Fruit fly (Drosophila melanogaster) whole organism, pupa: ENCODE data around the gene vsg.

Experiments
- CG10348 ChIP-seq: fragments of 200-800 bp; sonication (Bioruptor generic); IDR thresholded peaks from 2 replicates; pipeline ENCODE4 v1.3.6; 2022; ENCODE audit warnings: missing biosample characterization, missing genetic modification characterization
- CG12605 ChIP-seq: fragments of 200-800 bp; sonication (Bioruptor generic); IDR thresholded peaks from 2 replicates; pipeline ENCODE4 v1.3.6; 2022; ENCODE audit warnings: missing biosample characterization, missing genetic modification characterization
- CG13204 ChIP-seq: fragments of 200-800 bp; sonication (Bioruptor generic); optimal IDR thresholded peaks from 2 replicates; lab custom pipeline; 2018; ENCODE audit warnings: missing biosample characterization, mild to moderate bottlenecking, missing genetic modification characterization, moderate library complexity
- CG14655 ChIP-seq: fragments of 200-800 bp; sonication (Bioruptor generic); optimal IDR thresholded peaks from 3 replicates; lab custom pipeline; 2017; ENCODE audit warnings: mild to moderate bottlenecking, missing biosample characterization, missing genetic modification reagents, missing genetic modification characterization
- CG15710 ChIP-seq: fragments of 200-800 bp; sonication (Bioruptor generic); optimal IDR thresholded peaks from 2 replicates; lab custom pipeline; 2018; ENCODE audit warnings: missing biosample characterization, mild to moderate bottlenecking, missing genetic modification characterization, moderate library complexity
- CG17806 ChIP-seq: fragments of 200-800 bp; sonication (Bioruptor generic); optimal IDR thresholded peaks from 2 replicates; lab custom pipeline; 2018; ENCODE audit warnings: missing biosample characterization, mild to moderate bottlenecking, missing genetic modification characterization, moderate library complexity
- CG32121 ChIP-seq: fragments of 200-800 bp; sonication (Bioruptor generic); IDR thresholded peaks from 2 replicates; pipeline ENCODE4 v1.3.6; 2022; ENCODE audit warnings: missing biosample characterization, missing genetic modification characterization
- CG34367 ChIP-seq: fragments of 200-800 bp; sonication (Bioruptor generic); optimal IDR thresholded peaks from 2 replicates; lab custom pipeline; 2018; ENCODE audit warnings: missing biosample characterization, mild to moderate bottlenecking, missing genetic modification characterization
- CG4496 ChIP-seq: fragments of 200-800 bp; sonication (Bioruptor generic); IDR thresholded peaks from 3 replicates; pipeline ENCODE4 v1.3.6; 2022; ENCODE audit warnings: missing biosample characterization, missing genetic modification characterization
- CG8159 ChIP-seq: fragments of 200-800 bp; sonication (Bioruptor generic); optimal IDR thresholded peaks from 3 replicates; lab custom pipeline; 2018; ENCODE audit warnings: missing biosample characterization, mild to moderate bottlenecking, missing genetic modification characterization, moderate library complexity
- CG8301 ChIP-seq: fragments of 200-800 bp; sonication (Bioruptor generic); optimal IDR thresholded peaks from 2 replicates; lab custom pipeline; 2018; ENCODE audit warnings: missing biosample characterization, mild to moderate bottlenecking, missing genetic modification characterization
- CG9948 ChIP-seq: fragments of 200-800 bp; sonication (Bioruptor generic); optimal IDR thresholded peaks from 2 replicates; lab custom pipeline; 2018; ENCODE audit warnings: missing biosample characterization, mild to moderate bottlenecking, missing genetic modification characterization, moderate library complexity
- D1 ChIP-seq: fragments of 200-800 bp; sonication (Bioruptor generic); optimal IDR thresholded peaks from 2 replicates; lab custom pipeline; 2018; ENCODE audit warnings: missing biosample characterization, mild to moderate bottlenecking, missing genetic modification characterization, moderate library complexity
- EcR ChIP-seq: fragments of 200-800 bp; sonication (Bioruptor generic); optimal IDR thresholded peaks from 3 replicates; lab custom pipeline; 2019; ENCODE audit warnings: missing biosample characterization, missing genetic modification characterization, mild to moderate bottlenecking, moderate library complexity, missing genetic modification reagents
- Ets98B ChIP-seq: fragments of 200-800 bp; sonication (Bioruptor generic); IDR thresholded peaks from 2 replicates; pipeline ENCODE4 v1.3.6; 2022; ENCODE audit warnings: missing biosample characterization, missing genetic modification characterization
- Pif1A ChIP-seq: fragments of 200-800 bp; sonication (Bioruptor generic); optimal IDR thresholded peaks from 3 replicates; lab custom pipeline; 2016; ENCODE audit warnings: missing biosample characterization, missing genetic modification characterization
- Pif1B ChIP-seq: fragments of 200-800 bp; sonication (Bioruptor generic); optimal IDR thresholded peaks from 3 replicates; lab custom pipeline; 2016; ENCODE audit warnings: missing biosample characterization, missing genetic modification characterization
- Snoo ChIP-seq: fragments of 200-800 bp; sonication (Bioruptor generic); optimal IDR thresholded peaks from 3 replicates; lab custom pipeline; 2017; ENCODE audit warnings: missing biosample characterization, mild to moderate bottlenecking, missing genetic modification characterization, inconsistent platforms
- fd96Ca ChIP-seq: fragments of 200-800 bp; sonication (Bioruptor generic); IDR thresholded peaks from 3 replicates; pipeline ENCODE4 v1.3.6; 2022; ENCODE audit warnings: missing biosample characterization, missing genetic modification characterization
- gl ChIP-seq: fragments of 200-800 bp; sonication (Bioruptor generic); optimal IDR thresholded peaks from 2 replicates; lab custom pipeline; 2018; ENCODE audit warnings: missing biosample characterization, mild to moderate bottlenecking, missing genetic modification characterization
- rn ChIP-seq: fragments of 200-800 bp; sonication (Bioruptor generic); IDR thresholded peaks from 2 replicates; pipeline ENCODE4 v1.3.6; 2022; ENCODE audit warnings: missing biosample characterization, missing genetic modification characterization

The vsg gene

DNA sequence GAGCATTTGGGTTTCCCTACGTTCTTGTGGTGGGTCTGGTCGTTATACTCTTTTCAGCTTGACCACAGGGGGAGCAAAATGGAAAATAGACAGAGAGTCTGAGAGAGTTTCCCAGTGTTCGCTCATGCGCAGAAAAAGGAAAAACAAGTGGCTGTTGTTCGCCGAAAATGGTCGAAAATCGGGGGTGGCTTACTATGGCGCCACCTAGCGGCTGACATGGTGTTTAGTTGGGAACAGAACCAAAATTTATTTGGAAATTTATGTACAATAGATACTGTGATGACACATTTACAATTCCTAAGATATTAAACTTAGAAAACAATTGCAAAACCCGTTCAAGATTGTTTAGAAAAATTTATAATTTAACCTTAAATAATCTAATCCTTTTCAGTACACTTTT is 37.5 kb downstream of the vsg start:
- no peak for TF ChIP-seq CG15710 (tag; lab: Kevin White, UChicago)
- no peak for TF ChIP-seq Pif1A (GFP tag; lab: Kevin White, UChicago)
- 0 out of 3 replicates have a peak, but pooled peaks have one; percentile 11 for TF ChIP-seq CG4496
- TF ChIP-seq CG34367 (tag; lab: Kevin White, UChicago), result no peak
- TF ChIP-seq CG17806 (tag; lab: Kevin White, UChicago), result no peak
- no peak for TF ChIP-seq CG32121

DNA sequence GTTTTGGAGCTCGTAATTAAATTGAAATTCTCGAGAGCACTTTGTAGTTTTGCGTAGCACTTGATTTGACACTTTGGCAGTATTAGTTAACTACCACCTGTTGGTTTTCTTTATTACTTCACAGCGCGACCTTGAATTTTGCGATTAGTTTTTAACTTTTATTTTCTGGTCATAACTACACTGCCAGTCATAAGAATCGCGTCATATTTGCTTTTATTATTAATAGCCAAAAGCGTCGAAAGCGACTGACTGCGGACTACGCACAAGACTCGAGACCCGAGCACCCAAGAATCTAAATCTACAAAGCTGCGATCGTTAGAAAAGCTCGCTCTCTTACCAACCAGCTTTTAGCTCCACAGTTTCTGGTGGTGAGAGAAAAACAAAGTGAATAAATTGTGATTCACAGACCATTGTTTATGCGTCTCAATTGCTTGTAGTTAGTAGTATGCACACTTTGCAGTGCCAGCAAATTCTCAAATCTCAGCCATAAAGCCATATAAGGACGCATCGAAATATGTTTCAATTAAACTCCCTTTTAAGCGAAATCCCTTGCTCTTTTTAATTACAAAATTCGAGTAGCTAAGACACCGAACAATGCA is 46.1 kb downstream of the vsg start, which contains the start of gene CG42268:
Gene CG42268, minus strand, starts transcription at position 245 of the 599 bp plus-strand sequence.
- no peak for TF ChIP-seq CG10348
- no peak for TF ChIP-seq CG8301
- no peak for TF ChIP-seq CG17806 (tag; lab: Kevin White, UChicago)
- TF ChIP-seq CG13204 (GFP tag; lab: Kevin White, UChicago), result no peak
- TF ChIP-seq fd96Ca (GFP tag; lab: Robert Waterston, UW), result no peak
- TF ChIP-seq CG12605 (GFP tag; lab: Robert Waterston, UW), result no peak
- no peak for TF ChIP-seq CG4496
- no peak for TF ChIP-seq Pif1B (GFP tag; lab: Kevin White, UChicago)
- no peak for TF ChIP-seq CG14655 (GFP tag; lab: Kevin White, UChicago)
- TF ChIP-seq CG9948 (tag; lab: Kevin White, UChicago), result no peak
- no peak for TF ChIP-seq Snoo (tag; lab: Kevin White, UChicago)
- TF ChIP-seq CG8159 (tag; lab: Kevin White, UChicago), result no peak
- TF ChIP-seq, all 21 proteins: peak for 0

DNA sequence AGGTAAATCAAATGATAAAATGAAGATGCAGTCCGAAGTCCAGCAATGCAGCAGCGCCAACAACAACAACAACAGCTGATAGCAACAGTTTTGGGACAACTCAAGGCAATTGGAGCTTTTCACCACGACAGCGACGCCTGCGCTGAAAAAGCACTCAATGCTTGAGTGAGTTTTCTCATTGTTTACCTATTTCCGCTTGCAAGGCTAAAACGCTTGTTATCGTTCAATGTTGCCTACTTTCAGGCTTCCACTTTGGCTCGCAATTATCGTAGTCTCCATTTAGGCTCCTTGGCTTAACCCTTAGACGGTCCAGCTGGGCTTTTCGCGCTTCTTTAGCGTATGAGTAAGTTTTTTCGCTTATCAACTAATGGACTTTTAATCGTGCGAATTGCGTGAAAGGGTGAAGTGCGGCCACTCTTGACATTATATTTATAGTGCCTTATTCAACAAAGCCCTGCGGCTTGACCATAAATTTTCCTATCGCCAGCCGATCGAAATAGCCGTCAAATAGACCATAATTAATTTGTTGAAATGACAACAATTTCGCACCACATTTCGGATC is 48.0 kb downstream of the vsg start:
- TF ChIP-seq CG15710 (tag; lab: Kevin White, UChicago) (no peak), Pif1B (GFP tag; lab: Kevin White, UChicago) (no peak), D1 (tag; lab: Kevin White, UChicago) (no peak), fd96Ca (GFP tag; lab: Robert Waterston, UW) (peak; percentile 61; the same call in 1 of the 3 replicates), Snoo (tag; lab: Kevin White, UChicago) (no peak), Pif1A (GFP tag; lab: Kevin White, UChicago) (no peak), CG10348 (no peak), CG12605 (GFP tag; lab: Robert Waterston, UW) (peak; percentile 59), CG4496 (peak; percentile 73; the same call in 2 of the 3 replicates), CG34367 (tag; lab: Kevin White, UChicago) (no peak), Ets98B (GFP tag; lab: Robert Waterston, UW) (peak; percentile 48; the same call in 1 of the 2 replicates), CG14655 (GFP tag; lab: Kevin White, UChicago) (peak; percentile 28), CG8159 (tag; lab: Kevin White, UChicago) (no peak), CG8301 (peak; percentile 7), CG9948 (tag; lab: Kevin White, UChicago) (no peak), CG32121 (no peak), CG13204 (GFP tag; lab: Kevin White, UChicago) (no peak), gl (tag; lab: Kevin White, UChicago) (no peak), CG17806 (tag; lab: Kevin White, UChicago) (no peak)
- TF ChIP-seq, all 21 proteins: peak for 6

DNA sequence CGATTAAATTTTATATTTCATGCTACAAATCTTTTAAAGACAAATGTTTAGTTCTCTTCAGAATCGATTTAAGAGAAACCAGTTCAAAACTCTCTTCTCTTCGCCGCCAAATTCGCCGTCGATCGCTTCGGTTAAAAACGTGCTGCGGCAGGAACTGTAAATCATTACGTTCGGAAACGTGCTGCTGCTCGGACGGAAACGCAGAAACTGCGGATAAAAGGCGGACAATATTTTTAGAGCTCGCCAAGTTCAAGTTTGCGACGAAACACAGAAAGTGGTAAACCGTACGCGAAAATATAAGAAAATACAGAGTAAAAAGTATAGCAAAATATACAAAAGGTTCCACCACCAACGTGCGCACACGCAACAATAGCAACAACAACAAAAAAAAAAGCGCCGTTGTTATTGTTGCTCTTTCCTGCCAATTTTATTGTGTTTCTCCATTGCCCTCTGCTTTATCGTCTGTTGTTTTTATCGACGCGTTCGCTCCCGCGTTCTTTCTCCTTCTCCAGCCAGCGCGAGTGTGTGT is 49.3 kb downstream of the vsg start, which contains the start of gene Ae2:
Gene Ae2, plus strand, starts transcription at position 156 of the 529 bp plus-strand sequence.
- no peak for TF ChIP-seq CG9948 (tag; lab: Kevin White, UChicago)
- TF ChIP-seq EcR, result peak; percentile 58
- peak; percentile 45; the same call in 2 of the 3 replicates for TF ChIP-seq CG4496
- TF ChIP-seq CG32121, result no peak
- TF ChIP-seq CG12605 (GFP tag; lab: Robert Waterston, UW), result 0 out of 2 replicates have a peak, but pooled peaks have one; percentile 11

DNA sequence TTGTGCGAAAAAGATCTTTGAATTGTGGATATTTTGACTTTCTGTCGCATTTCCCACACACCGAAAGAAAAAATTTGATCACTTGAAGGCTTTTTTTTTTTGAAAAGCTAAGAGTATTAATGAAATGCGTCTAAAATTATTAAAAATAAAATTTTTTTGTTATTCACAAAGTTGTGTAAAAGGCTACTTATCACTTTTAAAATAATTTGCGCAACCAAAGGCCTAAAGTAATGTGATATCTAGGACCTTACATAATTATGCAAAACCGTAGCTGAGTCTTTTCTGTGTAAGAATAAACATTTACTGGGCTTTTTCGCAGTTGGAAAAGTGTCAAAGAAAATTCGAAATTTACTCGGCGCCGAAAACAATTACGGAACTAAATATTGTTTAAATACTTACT is 50.2 kb downstream of the vsg start:
- TF ChIP-seq CG17806 (tag; lab: Kevin White, UChicago), result peak; percentile 24
- no peak for TF ChIP-seq gl (tag; lab: Kevin White, UChicago)
- TF ChIP-seq CG13204 (GFP tag; lab: Kevin White, UChicago), result no peak
- TF ChIP-seq Pif1A (GFP tag; lab: Kevin White, UChicago), result no peak
- no peak for TF ChIP-seq Ets98B (GFP tag; lab: Robert Waterston, UW)
- no peak for TF ChIP-seq D1 (tag; lab: Kevin White, UChicago)
- TF ChIP-seq CG9948 (tag; lab: Kevin White, UChicago), result peak; percentile 11
- no peak for TF ChIP-seq CG10348
- no peak for TF ChIP-seq EcR
- peak; percentile 7; the same call in 1 of the 2 replicates for TF ChIP-seq CG12605 (GFP tag; lab: Robert Waterston, UW)
- peak; percentile 53 for TF ChIP-seq CG14655 (GFP tag; lab: Kevin White, UChicago)
- no peak for TF ChIP-seq rn
- TF ChIP-seq CG32121, result no peak
- no peak for TF ChIP-seq CG34367 (tag; lab: Kevin White, UChicago)
- TF ChIP-seq CG8301, result no peak
- TF ChIP-seq fd96Ca (GFP tag; lab: Robert Waterston, UW), result no peak
- no peak for TF ChIP-seq CG15710 (tag; lab: Kevin White, UChicago)
- no peak for TF ChIP-seq CG4496
- peak; percentile 7 for TF ChIP-seq CG8159 (tag; lab: Kevin White, UChicago)
- no peak for TF ChIP-seq Pif1B (GFP tag; lab: Kevin White, UChicago)
- TF ChIP-seq Snoo (tag; lab: Kevin White, UChicago), result no peak
